Worm (Caenorhabditis elegans): ENCODE measurements around the gene R07B7.9.

Gene R07B7.9

ce11 chrV:12080274-12080673 is at the start of gene R07B7.9:
Gene R07B7.9 (minus strand): TSS chrV:12080374.
- TF ChIP-seq ztf-23 (GFP tag; IDR thresholded peaks at IDR 0.05) (no peak), med-1 (GFP tag; optimal IDR thresholded peaks at IDR 0.05; ENCODE audit: insufficient read depth) (no peak), klf-2 (GFP tag; conservative IDR thresholded peaks at IDR 0.05) (no peak), ztf-29 (GFP tag; IDR thresholded peaks at IDR 0.05) (no peak), tab-1 (GFP tag; IDR thresholded peaks at IDR 0.05) (no peak), T22C8.4 (GFP tag; IDR thresholded peaks at IDR 0.05) (no peak), cog-1 (tag; optimal IDR thresholded peaks at IDR 0.05) (no peak)

DNA sequence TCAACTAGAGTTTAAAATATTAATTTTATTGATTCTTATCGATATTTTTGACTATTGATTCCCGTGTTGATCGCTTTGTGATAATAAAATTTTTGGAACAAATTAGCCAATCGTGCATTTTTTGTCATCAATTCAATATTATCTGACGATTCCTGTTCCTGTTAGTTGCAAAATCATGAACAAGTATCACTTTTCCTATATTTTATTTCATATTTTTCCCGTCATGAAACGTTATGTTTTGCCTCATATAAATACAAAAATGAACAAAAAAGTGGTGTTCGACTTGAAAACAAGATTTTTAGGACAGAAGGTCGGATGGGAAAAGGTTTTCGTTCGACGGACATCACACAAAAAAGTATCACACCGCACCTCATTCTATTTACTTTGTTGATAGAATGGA is 41.1 kb upstream of the R07B7.9 start, which contains the start of gene C13C4.6:
Gene C13C4.6, plus strand, starts transcription at position 301 of the 400 bp plus-strand sequence.
- TF ChIP-seq tab-1 (GFP tag; IDR thresholded peaks at IDR 0.05) = no peak
- no peak for TF ChIP-seq ztf-29 (GFP tag; IDR thresholded peaks at IDR 0.05)
- no peak for TF ChIP-seq ref-1 (GFP tag; conservative IDR thresholded peaks at IDR 0.05)
- no peak for TF ChIP-seq ztf-23 (GFP tag; IDR thresholded peaks at IDR 0.05)
- no peak for TF ChIP-seq cog-1 (tag; optimal IDR thresholded peaks at IDR 0.05)
- TF ChIP-seq klf-2 (GFP tag; conservative IDR thresholded peaks at IDR 0.05) = no peak
- no peak for TF ChIP-seq flt-1 (GFP tag; IDR thresholded peaks at IDR 0.05)
- no peak for TF ChIP-seq T22C8.4 (GFP tag; IDR thresholded peaks at IDR 0.05)
- TF ChIP-seq med-1 (GFP tag; optimal IDR thresholded peaks at IDR 0.05; ENCODE audit: insufficient read depth) = no peak

DNA sequence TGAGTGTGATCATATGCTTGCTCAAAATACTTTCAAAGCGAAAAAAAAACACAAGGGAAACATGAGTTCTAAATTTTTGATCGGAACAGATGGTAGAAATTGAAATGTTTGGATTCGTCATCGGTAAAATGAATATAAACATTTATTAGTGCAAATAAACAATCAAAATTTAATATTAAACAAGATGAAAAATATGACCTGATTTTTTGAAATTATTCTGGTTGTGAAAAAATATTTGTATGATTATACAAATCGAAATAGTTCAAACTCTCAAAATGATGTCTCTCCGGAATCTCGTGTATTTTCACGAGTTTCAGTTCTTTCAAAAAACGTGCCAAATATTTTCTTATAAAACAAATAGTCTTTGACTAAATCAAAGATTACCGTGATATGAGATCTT is 40.2 kb upstream of the R07B7.9 start, which contains the start of gene C13C4.7:
Gene C13C4.7, minus strand, starts transcription at position 101 of the 400 bp plus-strand sequence.
- TF ChIP-seq klf-2 (GFP tag; conservative IDR thresholded peaks at IDR 0.05) = no peak
- no peak for TF ChIP-seq ztf-29 (GFP tag; IDR thresholded peaks at IDR 0.05)
- no peak for TF ChIP-seq ref-1 (GFP tag; conservative IDR thresholded peaks at IDR 0.05)
- no peak for TF ChIP-seq ztf-23 (GFP tag; IDR thresholded peaks at IDR 0.05)
- no peak for TF ChIP-seq tab-1 (GFP tag; IDR thresholded peaks at IDR 0.05)
- TF ChIP-seq med-1 (GFP tag; optimal IDR thresholded peaks at IDR 0.05; ENCODE audit: insufficient read depth) = no peak
- no peak for TF ChIP-seq cog-1 (tag; optimal IDR thresholded peaks at IDR 0.05)
- no peak for TF ChIP-seq T22C8.4 (GFP tag; IDR thresholded peaks at IDR 0.05)
- TF ChIP-seq flt-1 (GFP tag; IDR thresholded peaks at IDR 0.05) = no peak

DNA sequence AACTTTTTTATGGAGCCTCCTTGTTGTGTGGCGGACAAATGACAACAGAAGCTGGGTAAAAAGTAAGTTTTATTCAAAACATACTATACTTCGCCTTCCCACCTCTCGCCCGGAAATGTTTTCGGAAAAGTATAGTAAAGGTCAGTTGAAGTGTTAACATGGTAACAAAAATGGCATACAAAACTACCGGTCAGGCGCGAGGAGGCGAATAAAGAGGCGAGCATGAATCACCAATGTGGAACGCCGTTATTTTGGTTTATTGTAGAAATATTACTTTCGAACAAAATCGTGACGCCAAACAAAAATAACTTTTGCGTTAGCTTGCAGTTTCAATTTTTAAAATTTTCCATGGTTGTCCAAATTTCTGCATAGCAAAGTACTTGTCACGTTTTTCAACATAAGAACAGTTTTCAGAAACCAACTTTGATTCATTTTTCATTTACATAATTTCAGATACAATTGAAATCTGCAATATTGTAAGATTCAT is 37.4 kb upstream of the R07B7.9 start, which contains the start of gene C13C4.8:
Gene C13C4.8, plus strand, starts transcription at position 437 of the 487 bp plus-strand sequence.
- TF ChIP-seq ztf-23 (GFP tag; IDR thresholded peaks at IDR 0.05) (no peak), ztf-29 (GFP tag; IDR thresholded peaks at IDR 0.05) (no peak), klf-2 (GFP tag; conservative IDR thresholded peaks at IDR 0.05) (no peak), cog-1 (tag; optimal IDR thresholded peaks at IDR 0.05) (no peak), flt-1 (GFP tag; IDR thresholded peaks at IDR 0.05) (no peak), med-1 (GFP tag; optimal IDR thresholded peaks at IDR 0.05; ENCODE audit: insufficient read depth) (no peak)

DNA sequence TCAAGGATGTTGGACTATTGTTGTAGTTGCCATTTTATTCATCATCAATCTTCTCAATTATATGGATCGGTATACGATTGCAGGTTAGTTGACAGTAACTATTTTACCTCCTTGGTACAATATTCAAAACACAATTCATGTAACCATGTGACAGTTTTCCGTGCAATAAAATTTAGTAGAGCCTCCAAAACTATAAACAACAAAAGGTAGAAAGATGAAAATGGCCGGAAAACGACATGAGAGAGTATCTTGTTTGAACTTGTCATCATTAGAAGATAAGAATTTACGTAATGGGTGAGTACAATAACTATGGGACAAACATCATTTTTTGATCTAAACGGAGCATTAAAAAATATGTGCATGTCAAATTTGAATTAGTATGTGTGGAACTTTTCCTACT is 35.0 kb upstream of the R07B7.9 start:
- TF ChIP-seq flt-1 (GFP tag; IDR thresholded peaks at IDR 0.05) = no peak
- TF ChIP-seq ztf-29 (GFP tag; IDR thresholded peaks at IDR 0.05) = no peak

- TF ChIP-seq ztf-29 (GFP tag; IDR thresholded peaks at IDR 0.05) = no peak
- TF ChIP-seq cog-1 (tag; optimal IDR thresholded peaks at IDR 0.05) = no peak
- no peak for TF ChIP-seq T22C8.4 (GFP tag; IDR thresholded peaks at IDR 0.05)
- TF ChIP-seq med-1 (GFP tag; optimal IDR thresholded peaks at IDR 0.05; ENCODE audit: insufficient read depth) = no peak
- no peak for TF ChIP-seq ztf-23 (GFP tag; IDR thresholded peaks at IDR 0.05)
Measured at ce11 chrV:12114693-12115092, 34.5 kb upstream of the R07B7.9 start, which contains the start of gene spin-1. Gene spin-1 (plus strand): TSS chrV:12114993.

ce11 chrV:12113726-12114125 is 33.6 kb upstream of the R07B7.9 start:
- TF ChIP-seq T22C8.4 (GFP tag; IDR thresholded peaks at IDR 0.05) (no peak), ref-1 (GFP tag; conservative IDR thresholded peaks at IDR 0.05) (no peak), flt-1 (GFP tag; IDR thresholded peaks at IDR 0.05) (no peak), klf-2 (GFP tag; conservative IDR thresholded peaks at IDR 0.05) (no peak), med-1 (GFP tag; optimal IDR thresholded peaks at IDR 0.05; ENCODE audit: insufficient read depth) (no peak), ztf-29 (GFP tag; IDR thresholded peaks at IDR 0.05) (no peak), ztf-23 (GFP tag; IDR thresholded peaks at IDR 0.05) (no peak), cog-1 (tag; optimal IDR thresholded peaks at IDR 0.05) (no peak), tab-1 (GFP tag; IDR thresholded peaks at IDR 0.05) (no peak)

DNA sequence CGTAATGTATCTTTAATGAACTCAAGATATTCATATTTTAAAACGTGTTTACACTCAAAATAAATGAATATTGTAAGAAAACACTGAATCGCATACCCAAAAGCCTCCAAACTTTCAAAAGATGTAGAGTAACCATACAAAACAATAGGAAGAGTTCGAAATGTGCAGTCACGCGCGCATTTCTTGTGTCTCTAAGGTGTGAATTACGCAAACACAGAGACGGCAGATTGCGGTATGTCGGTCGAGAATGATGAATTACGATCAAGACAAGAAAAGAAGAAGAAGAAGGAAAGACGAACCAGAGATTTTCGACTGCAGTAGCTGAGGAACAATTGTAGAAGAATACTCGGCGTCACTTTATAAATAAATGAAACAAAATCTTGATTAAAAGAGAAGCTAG is 31.3 kb upstream of the R07B7.9 start, which contains the start of gene lhpp-1:
Gene lhpp-1, minus strand, starts transcription at position 354 of the 400 bp plus-strand sequence.
- no peak for TF ChIP-seq ztf-29 (GFP tag; IDR thresholded peaks at IDR 0.05)
- no peak for TF ChIP-seq cog-1 (tag; optimal IDR thresholded peaks at IDR 0.05)
- TF ChIP-seq ztf-23 (GFP tag; IDR thresholded peaks at IDR 0.05) = no peak
- no peak for TF ChIP-seq T22C8.4 (GFP tag; IDR thresholded peaks at IDR 0.05)
- TF ChIP-seq med-1 (GFP tag; optimal IDR thresholded peaks at IDR 0.05; ENCODE audit: insufficient read depth) = no peak
- no peak for TF ChIP-seq klf-2 (GFP tag; conservative IDR thresholded peaks at IDR 0.05)
- TF ChIP-seq flt-1 (GFP tag; IDR thresholded peaks at IDR 0.05) = no peak
- TF ChIP-seq ref-1 (GFP tag; conservative IDR thresholded peaks at IDR 0.05) = no peak
- no peak for TF ChIP-seq tab-1 (GFP tag; IDR thresholded peaks at IDR 0.05)

DNA sequence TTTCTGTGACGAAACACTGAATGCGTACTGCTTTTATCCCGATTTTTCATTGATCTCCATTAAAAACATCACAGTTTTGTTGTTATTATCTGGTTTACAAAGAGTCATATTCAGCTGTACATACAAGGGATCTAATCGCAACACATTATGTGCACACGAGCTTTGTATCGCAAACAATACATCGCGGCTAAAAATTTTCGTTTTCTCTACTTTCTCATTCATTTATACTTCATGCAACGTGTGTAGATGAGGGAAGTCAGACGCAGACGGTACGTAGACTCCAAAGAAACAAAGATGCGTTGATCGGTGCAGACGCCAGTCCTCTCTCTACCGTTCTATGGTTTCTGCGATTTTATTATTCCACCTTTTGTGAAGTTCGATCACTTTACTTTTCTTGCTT is 26.7 kb upstream of the R07B7.9 start, which contains the start of gene nhr-136:
Gene nhr-136, plus strand, starts transcription at position 301 of the 400 bp plus-strand sequence.
- TF ChIP-seq T22C8.4 (GFP tag; IDR thresholded peaks at IDR 0.05) (no peak), klf-2 (GFP tag; conservative IDR thresholded peaks at IDR 0.05) (no peak), cog-1 (tag; optimal IDR thresholded peaks at IDR 0.05) (no peak), tab-1 (GFP tag; IDR thresholded peaks at IDR 0.05) (no peak)

ce11 chrV:12103920-12104319 is 23.7 kb upstream of the R07B7.9 start, which contains the start of gene nhr-153:
Gene nhr-153 (plus strand): TSS chrV:12104220.
- TF ChIP-seq cog-1 (tag; optimal IDR thresholded peaks at IDR 0.05) (no peak), med-1 (GFP tag; optimal IDR thresholded peaks at IDR 0.05; ENCODE audit: insufficient read depth) (no peak), ztf-23 (GFP tag; IDR thresholded peaks at IDR 0.05) (no peak), tab-1 (GFP tag; IDR thresholded peaks at IDR 0.05) (no peak), flt-1 (GFP tag; IDR thresholded peaks at IDR 0.05) (no peak), ztf-29 (GFP tag; IDR thresholded peaks at IDR 0.05) (no peak), T22C8.4 (GFP tag; IDR thresholded peaks at IDR 0.05) (no peak), klf-2 (GFP tag; conservative IDR thresholded peaks at IDR 0.05) (no peak), ref-1 (GFP tag; conservative IDR thresholded peaks at IDR 0.05) (no peak)
